Fruit fly (Drosophila melanogaster) whole organism, embryonic: ENCODE data around the gene eIF2alpha.

Experiments
- Atf3 ChIP-seq: fragments of 200-800 bp; sonication (Bioruptor generic); optimal IDR thresholded peaks from 3 replicates; lab custom pipeline; 2016; ENCODE audit warnings: missing biosample characterization, missing genetic modification characterization
- BEAF-32 ChIP-seq: fragments of 200-800 bp; sonication (Bioruptor generic); optimal IDR thresholded peaks from 3 replicates; lab custom pipeline; 2017; ENCODE audit warnings: missing biosample characterization, missing genetic modification characterization, mild to moderate bottlenecking, moderate library complexity, missing genetic modification reagents
- BtbVII ChIP-seq: fragments of 200-800 bp; sonication (Bioruptor generic); optimal IDR thresholded peaks from 3 replicates; lab custom pipeline; 2017; ENCODE audit warnings: missing biosample characterization, mild to moderate bottlenecking, missing genetic modification characterization
- CG10274 ChIP-seq: fragments of 200-800 bp; sonication (Bioruptor generic); optimal IDR thresholded peaks from 3 replicates; lab custom pipeline; 2017; ENCODE audit warnings: missing biosample characterization, mild to moderate bottlenecking, missing genetic modification characterization
- CG10654 ChIP-seq: fragments of 200-800 bp; sonication (Bioruptor generic); optimal IDR thresholded peaks from 2 replicates; lab custom pipeline; 2016; ENCODE audit warnings: missing biosample characterization, missing genetic modification characterization
- CG10979 ChIP-seq: fragments of 200-800 bp; sonication (Bioruptor generic); optimal IDR thresholded peaks from 2 replicates; lab custom pipeline; 2018; ENCODE audit warnings: missing biosample characterization, mild to moderate bottlenecking, missing genetic modification characterization, moderate library complexity
- CG11560 ChIP-seq: fragments of 200-800 bp; sonication (Bioruptor generic); IDR thresholded peaks from 3 replicates; pipeline ENCODE4 v1.3.6; 2022; ENCODE audit warnings: missing biosample characterization, missing genetic modification characterization
- CG11695 ChIP-seq: fragments of 200-800 bp; sonication (Bioruptor generic); IDR thresholded peaks from 3 replicates; pipeline ENCODE4 v1.3.6; 2022; ENCODE audit warnings: missing biosample characterization, missing genetic modification characterization
- CG11696 ChIP-seq: fragments of 200-800 bp; sonication (Bioruptor generic); IDR thresholded peaks from 2 replicates; pipeline ENCODE4 v1.3.6; 2022; ENCODE audit warnings: missing biosample characterization, missing genetic modification characterization
- CG12769 ChIP-seq: fragments of 200-800 bp; sonication (Bioruptor generic); optimal IDR thresholded peaks from 2 replicates; lab custom pipeline; 2019; ENCODE audit warnings: missing biosample characterization, mild to moderate bottlenecking, missing genetic modification characterization, moderate library complexity
- CG16815 ChIP-seq: fragments of 200-800 bp; sonication (Bioruptor generic); optimal IDR thresholded peaks from 3 replicates; lab custom pipeline; 2017; ENCODE audit warnings: missing biosample characterization, mild to moderate bottlenecking, missing genetic modification characterization
- CG17186 ChIP-seq: fragments of 200-800 bp; sonication (Bioruptor generic); optimal IDR thresholded peaks from 3 replicates; lab custom pipeline; 2017; ENCODE audit warnings: missing biosample characterization, missing genetic modification reagents, missing genetic modification characterization
- CG2202 ChIP-seq: fragments of 200-800 bp; sonication (Bioruptor generic); optimal IDR thresholded peaks from 2 replicates; lab custom pipeline; 2018; ENCODE audit warnings: missing biosample characterization, mild to moderate bottlenecking, missing genetic modification characterization
- CG30431 ChIP-seq: fragments of 200-800 bp; sonication (Bioruptor generic); optimal IDR thresholded peaks from 2 replicates; lab custom pipeline; 2017; ENCODE audit warnings: missing biosample characterization, missing genetic modification characterization
- CG31388 ChIP-seq: fragments of 200-800 bp; sonication (Bioruptor generic); optimal IDR thresholded peaks from 2 replicates; lab custom pipeline; 2016; ENCODE audit warnings: missing biosample characterization, missing genetic modification characterization
- CG3847 ChIP-seq: fragments of 200-800 bp; sonication (Bioruptor generic); IDR thresholded peaks from 2 replicates; pipeline ENCODE4 v1.3.6; 2022; ENCODE audit warnings: missing biosample characterization, missing genetic modification characterization
- CG4360 ChIP-seq: fragments of 200-800 bp; sonication (Bioruptor generic); IDR thresholded peaks from 2 replicates; pipeline ENCODE4 v1.3.6; 2022; ENCODE audit warnings: missing biosample characterization, missing genetic modification characterization
- CG6689 ChIP-seq: fragments of 200-800 bp; sonication (Bioruptor generic); IDR thresholded peaks from 2 replicates; pipeline ENCODE4 v1.3.6; 2022; ENCODE audit warnings: missing biosample characterization, missing genetic modification characterization
- CG6813 ChIP-seq: fragments of 200-800 bp; sonication (Bioruptor generic); optimal IDR thresholded peaks from 2 replicates; lab custom pipeline; 2017; ENCODE audit warnings: missing biosample characterization, missing genetic modification characterization, mild to moderate bottlenecking, moderate library complexity, missing genetic modification reagents
- CG7839 ChIP-seq: fragments of 200-800 bp; sonication (Bioruptor generic); optimal IDR thresholded peaks from 3 replicates; lab custom pipeline; 2018; ENCODE audit warnings: missing biosample characterization, mild to moderate bottlenecking, missing genetic modification characterization, moderate library complexity
- CG8478 ChIP-seq: fragments of >200 bp; optimal IDR thresholded peaks from 2 replicates; lab custom pipeline; 2018
- CG9437 ChIP-seq: fragments of 200-800 bp; sonication (Bioruptor generic); optimal IDR thresholded peaks from 2 replicates; lab custom pipeline; 2018; ENCODE audit warnings: missing biosample characterization, mild to moderate bottlenecking, missing genetic modification characterization
- CG9609 ChIP-seq: fragments of 200-800 bp; sonication (Bioruptor generic); optimal IDR thresholded peaks from 3 replicates; lab custom pipeline; 2016; ENCODE audit warnings: missing biosample characterization, missing genetic modification characterization
- CrebB ChIP-seq: fragments of 200-800 bp; sonication (Bioruptor generic); optimal IDR thresholded peaks from 3 replicates; lab custom pipeline; 2018; ENCODE audit warnings: missing biosample characterization, mild to moderate bottlenecking, missing genetic modification characterization
- Deaf1 ChIP-seq: fragments of 200-800 bp; optimal IDR thresholded peaks from 3 replicates; lab custom pipeline; 2019; ENCODE audit warnings: missing biosample characterization, mild to moderate bottlenecking, missing genetic modification characterization, moderate library complexity
- Dll ChIP-seq: fragments of 200-800 bp; sonication (Bioruptor generic); IDR thresholded peaks from 4 replicates; pipeline ENCODE4 v1.3.6; 2022; ENCODE audit warnings: missing biosample characterization, missing genetic modification characterization; ENCODE audit not compliant: partially characterized antibody
- E2f2 ChIP-seq: fragments of 200-800 bp; sonication (Bioruptor generic); IDR thresholded peaks from 2 replicates; pipeline ENCODE4 v1.3.6; 2022; ENCODE audit warnings: missing biosample characterization, missing genetic modification characterization
- GATAe ChIP-seq: fragments of 200-800 bp; sonication (Bioruptor generic); conservative IDR thresholded peaks from 2 replicates; pipeline ENCODE4 v1.3.6; 2022; ENCODE audit warnings: missing biosample characterization, missing genetic modification characterization
- Lhr ChIP-seq: fragments of 200-800 bp; sonication (Bioruptor generic); optimal IDR thresholded peaks from 3 replicates; lab custom pipeline; 2017; ENCODE audit warnings: mild to moderate bottlenecking, missing biosample characterization, missing genetic modification reagents, missing genetic modification characterization
- Nf-YB ChIP-seq: fragments of 200-800 bp; sonication (Bioruptor generic); optimal IDR thresholded peaks from 3 replicates; lab custom pipeline; 2019; ENCODE audit warnings: missing biosample characterization, mild to moderate bottlenecking, missing genetic modification characterization, moderate library complexity
- Oli ChIP-seq: fragments of 200-800 bp; sonication (Bioruptor generic); optimal IDR thresholded peaks from 2 replicates; lab custom pipeline; 2018; ENCODE audit warnings: missing biosample characterization, mild to moderate bottlenecking, missing genetic modification characterization, moderate library complexity
- Opbp ChIP-seq: fragments of 200-800 bp; sonication (Bioruptor generic); IDR thresholded peaks from 3 replicates; pipeline ENCODE4 v1.3.6; 2022; ENCODE audit warnings: missing biosample characterization, missing genetic modification characterization; ENCODE audit not compliant: partially characterized antibody
- Sry-β ChIP-seq: fragments of 200-800 bp; sonication (Bioruptor generic); optimal IDR thresholded peaks from 2 replicates; lab custom pipeline; 2018; ENCODE audit warnings: missing biosample characterization, mild to moderate bottlenecking, missing genetic modification characterization, moderate library complexity
- ab ChIP-seq: fragments of 200-800 bp; sonication (Bioruptor generic); optimal IDR thresholded peaks from 2 replicates; lab custom pipeline; 2016; ENCODE audit warnings: missing biosample characterization, missing genetic modification characterization
- aop ChIP-seq: fragments of 200-800 bp; sonication (Bioruptor generic); IDR thresholded peaks from 2 replicates; pipeline ENCODE4 v1.3.6; 2022; ENCODE audit warnings: missing biosample characterization, missing genetic modification characterization
- bowl ChIP-seq: fragments of 200-800 bp; sonication (Bioruptor generic); IDR thresholded peaks from 2 replicates; pipeline ENCODE4 v1.3.6; 2022; ENCODE audit warnings: missing biosample characterization, missing genetic modification characterization
- btn ChIP-seq: fragments of 200-800 bp; sonication (Bioruptor generic); optimal IDR thresholded peaks from 2 replicates; lab custom pipeline; 2016; ENCODE audit warnings: missing biosample characterization, missing genetic modification characterization
- chm ChIP-seq: fragments of 200-800 bp; sonication (Bioruptor generic); IDR thresholded peaks from 2 replicates; pipeline ENCODE4 v1.3.6; 2022; ENCODE audit warnings: missing biosample characterization, missing genetic modification characterization
- dysf ChIP-seq: fragments of 200-800 bp; sonication (Bioruptor generic); IDR thresholded peaks from 3 replicates; pipeline ENCODE4 v1.3.6; 2022; ENCODE audit warnings: missing biosample characterization, missing genetic modification characterization
- esg ChIP-seq: fragments of 200-800 bp; sonication (Bioruptor generic); conservative IDR thresholded peaks from 2 replicates; pipeline ENCODE4 v1.3.6; 2022; ENCODE audit warnings: missing biosample characterization, missing genetic modification characterization
- grn ChIP-seq: fragments of 200-800 bp; sonication (Bioruptor generic); optimal IDR thresholded peaks from 3 replicates; lab custom pipeline; 2017; ENCODE audit warnings: missing biosample characterization, missing genetic modification characterization
- kah ChIP-seq: fragments of 200-800 bp; sonication (Bioruptor generic); optimal IDR thresholded peaks from 2 replicates; lab custom pipeline; 2018; ENCODE audit warnings: missing biosample characterization, mild to moderate bottlenecking, missing genetic modification characterization
- lbe ChIP-seq: fragments of 200-800 bp; sonication (Bioruptor generic); optimal IDR thresholded peaks from 2 replicates; lab custom pipeline; 2016; ENCODE audit warnings: missing biosample characterization, mild to moderate bottlenecking, missing genetic modification characterization
- lov ChIP-seq, 2 experiments: fragments of 200-800 bp in 1 of 2; fragments of >200 bp in 1 of 2; sonication (Bioruptor generic) in 1 of 2; IDR thresholded peaks in 1 of 2; optimal IDR thresholded peaks in 1 of 2; 2 replicates in 1 of 2; 3 replicates in 1 of 2; pipeline versions ENCODE4 v1.3.6 to Lab custom; 2017 to 2022; ENCODE audit warnings: missing biosample characterization in 1 of 2, missing genetic modification characterization in 1 of 2
- maf-S ChIP-seq: fragments of 200-800 bp; sonication (Bioruptor generic); optimal IDR thresholded peaks from 2 replicates; lab custom pipeline; 2016; ENCODE audit warnings: missing biosample characterization, missing genetic modification characterization
- oc ChIP-seq: fragments of 200-800 bp; sonication (Bioruptor generic); optimal IDR thresholded peaks from 2 replicates; lab custom pipeline; 2018; ENCODE audit warnings: missing biosample characterization, mild to moderate bottlenecking, missing genetic modification characterization, moderate library complexity
- onecut ChIP-seq: fragments of 200-800 bp; sonication (Bioruptor generic); IDR thresholded peaks from 2 replicates; pipeline ENCODE4 v1.3.6; 2022; ENCODE audit warnings: missing biosample characterization, missing genetic modification characterization
- ro ChIP-seq: fragments of 200-800 bp; sonication (Bioruptor generic); IDR thresholded peaks from 2 replicates; pipeline ENCODE4 v1.3.6; 2022; ENCODE audit warnings: missing biosample characterization, missing genetic modification characterization
- sna ChIP-seq: fragments of 200-800 bp; sonication (Bioruptor generic); IDR thresholded peaks from 2 replicates; pipeline ENCODE4 v1.3.6; 2022; ENCODE audit warnings: missing biosample characterization, missing genetic modification characterization; ENCODE audit not compliant: partially characterized antibody
- trh ChIP-seq: fragments of 200-800 bp; sonication (Bioruptor generic); optimal IDR thresholded peaks from 2 replicates; lab custom pipeline; 2016; ENCODE audit warnings: missing biosample characterization, missing genetic modification characterization

eIF2alpha gene

dm6 chrX:16422466-16423124 is 24.2 kb downstream of the eIF2alpha start, which contains the start of gene hang:
Gene hang (plus strand): TSS chrX:16422831.
- peak; percentile 90 for TF ChIP-seq BEAF-32
- TF ChIP-seq BtbVII = peak; percentile 45
- peak; percentile 57 for TF ChIP-seq sna (GFP tag; lab: Robert Waterston, UW)
- no peak for TF ChIP-seq CG6689 (GFP tag; lab: Robert Waterston, UW)
- no peak for TF ChIP-seq CG9437 (GFP tag; lab: Kevin White, UChicago)
- no peak; the same call in 1 of the 3 replicates for TF ChIP-seq CG11560 (tag; lab: Robert Waterston, UW)
- no peak for TF ChIP-seq Atf3
- TF ChIP-seq lbe (GFP tag; lab: Kevin White, UChicago) = peak; percentile 40
- no peak for TF ChIP-seq GATAe (GFP tag; lab: Robert Waterston, UW)
- TF ChIP-seq CG7839 (tag; lab: Kevin White, UChicago) = peak; percentile 14
- TF ChIP-seq Sry-β = no peak
- TF ChIP-seq CrebB (tag; lab: Kevin White, UChicago) = peak; percentile 56
- no peak for TF ChIP-seq CG11696
- peak; percentile 14 for TF ChIP-seq CG10654 (GFP tag; lab: Kevin White, UChicago)
- peak; percentile 89 for TF ChIP-seq Opbp (GFP tag; lab: Robert Waterston, UW)
- no peak for TF ChIP-seq CG16815 (GFP tag; lab: Kevin White, UChicago)
- no peak for TF ChIP-seq CG31388
- no peak for TF ChIP-seq kah (GFP tag; lab: Kevin White, UChicago)
- no peak for TF ChIP-seq Oli (tag; lab: Kevin White, UChicago)
- no peak for TF ChIP-seq CG4360
- TF ChIP-seq onecut (GFP tag; lab: Robert Waterston, UW) = peak; percentile 40
- TF ChIP-seq oc (tag; lab: Kevin White, UChicago) = no peak
- no peak for TF ChIP-seq grn (GFP tag; lab: Kevin White, UChicago)
- TF ChIP-seq Lhr (GFP tag; lab: Kevin White, UChicago) = peak; percentile 64
- TF ChIP-seq CG11695 = 0 out of 3 replicates have a peak, but pooled peaks have one; percentile 15
- no peak for TF ChIP-seq CG30431
- TF ChIP-seq ab (GFP tag; lab: Kevin White, UChicago) = no peak
- TF ChIP-seq CG17186 (GFP tag; lab: Kevin White, UChicago) = peak; percentile 56
- no peak for TF ChIP-seq maf-S (GFP tag; lab: Kevin White, UChicago)
- no peak for TF ChIP-seq aop
- no peak for TF ChIP-seq esg
- TF ChIP-seq CG6813 (GFP tag; lab: Kevin White, UChicago) = no peak
- TF ChIP-seq CG10274 (GFP tag; lab: Kevin White, UChicago) = no peak
- TF ChIP-seq chm (GFP tag; lab: Robert Waterston, UW) = peak; percentile 77
- TF ChIP-seq CG9609 = peak; percentile 7
- TF ChIP-seq Nf-YB (GFP tag; lab: Kevin White, UChicago) = peak; percentile 18
- no peak for TF ChIP-seq dysf
- no peak for TF ChIP-seq CG8478
- peak; percentile 41; the same call in 1 of the 2 replicates for TF ChIP-seq bowl
- TF ChIP-seq CG12769 (tag; lab: Kevin White, UChicago) = peak; percentile 65
- TF ChIP-seq btn (GFP tag; lab: Kevin White, UChicago) = no peak
- peak; percentile 64 for TF ChIP-seq CG3847 (GFP tag; lab: Robert Waterston, UW)
- TF ChIP-seq trh = no peak
- TF ChIP-seq E2f2 = peak; percentile 71
- TF ChIP-seq Deaf1 (tag; lab: Kevin White, UChicago) = peak; percentile 47
- no peak for TF ChIP-seq ro
- TF ChIP-seq CG2202 = peak; percentile 5
- TF ChIP-seq CG10979 = peak; percentile 24
- peak; percentile 66; the same call in 3 of the 4 replicates for TF ChIP-seq Dll (GFP tag; lab: Robert Waterston, UW)
- TF ChIP-seq lov (optimal IDR thresholded peaks at IDR 0.05; lab: Kevin White, UChicago) = no peak
- TF ChIP-seq lov (GFP tag; IDR thresholded peaks at IDR 0.05; lab: Robert Waterston, UW) = no peak
